Worm (Caenorhabditis elegans) whole organism, young adult: ENCODE data around the gene ugt-5.
A peak's percentile ranks its signal among the peaks of the same experiment; 100 is the strongest.

Experiments
- B0035.1 ChIP-seq: sonication (generic microtip); optimal IDR thresholded peaks from 2 replicates; lab custom pipeline; 2016; ENCODE audit warnings: missing genetic modification characterization, mild to moderate bottlenecking, missing compliant biosample characterization, missing genotype, missing genetic modification reagents
- B0336.3 ChIP-seq: fragments of 200-800 bp; sonication (Bioruptor generic); IDR thresholded peaks from 2 replicates; pipeline ENCODE4 v1.3.6; 2022; ENCODE audit warnings: missing genetic modification characterization, missing compliant biosample characterization
- F49E8.2 ChIP-seq: sonication (generic microtip); optimal IDR thresholded peaks from 3 replicates; lab custom pipeline; 2017; ENCODE audit warnings: missing genetic modification characterization, mild to moderate bottlenecking, missing compliant biosample characterization, antibody characterized with exemption, moderate library complexity; ENCODE audit not compliant: insufficient read depth
- F52B5.7 ChIP-seq: sonication (generic microtip); optimal IDR thresholded peaks from 2 replicates; lab custom pipeline; 2016; ENCODE audit warnings: mild to moderate bottlenecking, missing genetic modification characterization, missing compliant biosample characterization
- F57C9.4 ChIP-seq: sonication (generic microtip); optimal IDR thresholded peaks from 2 replicates; lab custom pipeline; 2017; ENCODE audit warnings: mild to moderate bottlenecking, missing genetic modification characterization, missing compliant biosample characterization
- K11D2.4 ChIP-seq: fragments of 200-800 bp; sonication (Bioruptor generic); IDR thresholded peaks from 2 replicates; pipeline ENCODE4 v1.3.6; 2022; ENCODE audit warnings: missing genetic modification reagents, missing genetic modification characterization, missing compliant biosample characterization
- K12H6.12 ChIP-seq: fragments of 200-800 bp; sonication (Bioruptor generic); optimal IDR thresholded peaks from 2 replicates; lab custom pipeline; 2018; ENCODE audit warnings: mild to moderate bottlenecking, missing genetic modification characterization, missing compliant biosample characterization
- Y79H2A.3 ChIP-seq: fragments of 200-800 bp; sonication (Bioruptor generic); conservative IDR thresholded peaks from 2 replicates; pipeline ENCODE4 v1.3.6; 2022; ENCODE audit warnings: missing genetic modification reagents, missing genetic modification characterization, missing compliant biosample characterization
- Y95B8A.8 ChIP-seq: fragments of 200-800 bp; sonication (Bioruptor generic); IDR thresholded peaks from 2 replicates; pipeline ENCODE4 v1.3.6; 2022; ENCODE audit warnings: missing genetic modification reagents, missing genetic modification characterization, missing compliant biosample characterization
- ZK185.1 ChIP-seq: sonication (generic microtip); optimal IDR thresholded peaks from 2 replicates; lab custom pipeline; 2016; ENCODE audit warnings: mild to moderate bottlenecking, missing genetic modification characterization, missing compliant biosample characterization; ENCODE audit not compliant: poor library complexity, severe bottlenecking
- ama-1 ChIP-seq, 3 experiments: fragments of 150-350 bp in 1 of 3; sonication (generic microtip) in 2 of 3; optimal IDR thresholded peaks; 2 replicates each; lab custom pipeline; 2014 to 2018; ENCODE audit warnings: missing biosample characterization in 2 of 3, missing genetic modification characterization in 2 of 3, missing genetic modification reagents in 2 of 3
- atf-7 ChIP-seq: sonication (generic microtip); optimal IDR thresholded peaks from 2 replicates; lab custom pipeline; 2017; ENCODE audit warnings: mild to moderate bottlenecking, missing genetic modification characterization, missing compliant biosample characterization
- attf-5 ChIP-seq: fragments of 200-800 bp; sonication (Bioruptor generic); optimal IDR thresholded peaks from 2 replicates; lab custom pipeline; 2018; ENCODE audit warnings: mild to moderate bottlenecking, missing genetic modification characterization, missing compliant biosample characterization
- cebp-1 ChIP-seq, 2 experiments: fragments of 200-800 bp in 1 of 2; sonication (Bioruptor generic) in 1 of 2; sonication (generic microtip) in 1 of 2; IDR thresholded peaks in 1 of 2; optimal IDR thresholded peaks in 1 of 2; 2 replicates each; pipeline versions ENCODE4 v1.3.6 to Lab custom; 2017 to 2022; ENCODE audit warnings: missing compliant biosample characterization in 2 of 2, missing genetic modification characterization in 2 of 2, mild to moderate bottlenecking in 1 of 2, missing genetic modification reagents in 1 of 2, moderate library complexity in 1 of 2
- cebp-2 ChIP-seq: fragments of 200-800 bp; sonication (Bioruptor generic); IDR thresholded peaks from 2 replicates; pipeline ENCODE4 v1.3.6; 2022; ENCODE audit warnings: missing genetic modification characterization, missing compliant biosample characterization
- ceh-27 ChIP-seq: fragments of 200-800 bp; sonication (Bioruptor generic); optimal IDR thresholded peaks from 2 replicates; lab custom pipeline; 2018; ENCODE audit warnings: mild to moderate bottlenecking, missing genetic modification characterization, moderate library complexity, missing compliant biosample characterization
- chd-7 ChIP-seq: sonication (generic microtip); optimal IDR thresholded peaks from 2 replicates; lab custom pipeline; 2016; ENCODE audit warnings: mild to moderate bottlenecking, missing genetic modification characterization, moderate library complexity, missing compliant biosample characterization
- dox-1 ChIP-seq: fragments of 200-800 bp; sonication (Bioruptor generic); IDR thresholded peaks from 2 replicates; pipeline ENCODE4 v1.3.6; 2022; ENCODE audit warnings: missing genetic modification reagents, missing genetic modification characterization, missing compliant biosample characterization
- egl-44 ChIP-seq: fragments of 200-800 bp; sonication (Bioruptor generic); IDR thresholded peaks from 2 replicates; pipeline ENCODE4 v1.3.6; 2022; ENCODE audit warnings: missing genetic modification reagents, missing genetic modification characterization, missing compliant biosample characterization
- egrh-3 ChIP-seq: fragments of 200-800 bp; sonication (Bioruptor generic); IDR thresholded peaks from 2 replicates; pipeline ENCODE4 v1.3.6; 2022; ENCODE audit warnings: missing genetic modification reagents, missing genetic modification characterization, missing compliant biosample characterization
- hmg-1.2 ChIP-seq: fragments of 200-800 bp; sonication (Bioruptor generic); IDR thresholded peaks from 2 replicates; pipeline ENCODE4 v1.3.6; 2022; ENCODE audit warnings: missing genetic modification reagents, missing genetic modification characterization, missing compliant biosample characterization
- let-526 ChIP-seq: fragments of 200-800 bp; sonication (Bioruptor generic); IDR thresholded peaks from 2 replicates; pipeline ENCODE4 v1.3.6; 2022; ENCODE audit warnings: missing genetic modification reagents, missing genetic modification characterization, missing compliant biosample characterization
- lin-35 ChIP-seq, 3 experiments: fragments of 150-350 bp in 2 of 3; sonication (generic microtip) in 1 of 3; optimal IDR thresholded peaks; 2 replicates each; lab custom pipeline; 2014 to 2018; ENCODE audit warnings: missing biosample characterization in 3 of 3, missing genetic modification characterization in 3 of 3, missing genetic modification reagents in 3 of 3
- lin-40 ChIP-seq: sonication (generic microtip); optimal IDR thresholded peaks from 2 replicates; lab custom pipeline; 2016; ENCODE audit warnings: missing genetic modification characterization, mild to moderate bottlenecking, missing compliant biosample characterization, missing genotype, missing genetic modification reagents
- lin-54 ChIP-seq: fragments of 200-800 bp; sonication (Bioruptor generic); optimal IDR thresholded peaks from 2 replicates; lab custom pipeline; 2018; ENCODE audit warnings: mild to moderate bottlenecking, missing genetic modification characterization, missing compliant biosample characterization
- lsl-1 ChIP-seq: fragments of 200-800 bp; sonication (Bioruptor generic); optimal IDR thresholded peaks from 2 replicates; lab custom pipeline; 2018; ENCODE audit warnings: mild to moderate bottlenecking, missing genetic modification characterization, moderate library complexity, missing compliant biosample characterization
- madf-10 ChIP-seq: sonication (generic microtip); optimal IDR thresholded peaks from 2 replicates; lab custom pipeline; 2016; ENCODE audit warnings: mild to moderate bottlenecking, missing genetic modification characterization, missing compliant biosample characterization
- mcd-1 ChIP-seq: fragments of 200-800 bp; sonication (Bioruptor generic); IDR thresholded peaks from 2 replicates; pipeline ENCODE4 v1.3.6; 2022; ENCODE audit warnings: missing genetic modification reagents, missing genetic modification characterization, missing compliant biosample characterization
- nhr-120 ChIP-seq: fragments of 200-800 bp; sonication (Bioruptor generic); IDR thresholded peaks from 2 replicates; pipeline ENCODE4 v1.3.6; 2022; ENCODE audit warnings: missing genetic modification characterization, missing compliant biosample characterization
- pbrm-1 ChIP-seq: fragments of 200-800 bp; sonication (Bioruptor generic); IDR thresholded peaks from 2 replicates; pipeline ENCODE4 v1.3.6; 2022; ENCODE audit warnings: missing genetic modification reagents, missing genetic modification characterization, missing compliant biosample characterization
- pha-4 ChIP-seq: fragments of 150-350 bp; sonication (generic microtip); optimal IDR thresholded peaks from 2 replicates; lab custom pipeline; 2014; ENCODE audit warnings: missing biosample characterization, missing genetic modification reagents, missing genetic modification characterization
- rcor-1 ChIP-seq: fragments of 200-800 bp; sonication (Bioruptor generic); IDR thresholded peaks from 2 replicates; pipeline ENCODE4 v1.3.6; 2022; ENCODE audit warnings: missing genetic modification reagents, missing genetic modification characterization, missing compliant biosample characterization
- rpc-1 ChIP-seq, 2 experiments: fragments of 150-350 bp in 1 of 2; sonication (generic microtip) in 1 of 2; optimal IDR thresholded peaks; 2 replicates each; lab custom pipeline; 2014 to 2018; ENCODE audit warnings: missing biosample characterization in 1 of 2, missing genetic modification characterization in 1 of 2, missing genetic modification reagents in 1 of 2, missing genotype in 1 of 2
- snpc-4 ChIP-seq, 5 experiments: fragments of 150-350 bp in 1 of 5; sonication (generic microtip) in 4 of 5; optimal IDR thresholded peaks; 2 replicates each; lab custom pipeline; 2014 to 2018; ENCODE audit warnings: missing genetic modification characterization in 5 of 5, missing biosample characterization in 3 of 5, antibody characterized with exemption in 2 of 5, mild to moderate bottlenecking in 2 of 5, missing compliant biosample characterization in 2 of 5, missing genotype in 2 of 5, moderate library complexity in 2 of 5, missing genetic modification reagents in 1 of 5
- somi-1 ChIP-seq: fragments of 200-800 bp; sonication (Bioruptor generic); optimal IDR thresholded peaks from 2 replicates; lab custom pipeline; 2018; ENCODE audit warnings: mild to moderate bottlenecking, missing genetic modification characterization, missing compliant biosample characterization
- ztf-18 ChIP-seq: sonication (generic microtip); optimal IDR thresholded peaks from 2 replicates; lab custom pipeline; 2016; ENCODE audit warnings: missing genotype, mild to moderate bottlenecking, missing genetic modification characterization, missing compliant biosample characterization

Gene ugt-5

ce11 chrV:12816672-12817071 is 23.9 kb upstream of the ugt-5 start:
- TF ChIP-seq F57C9.4 (tag; lab: Kevin White, UChicago) (no peak), ama-1 (optimal IDR thresholded peaks at IDR 0.05; lab: Kevin White, UChicago) (no peak), ama-1 (GFP tag; optimal IDR thresholded peaks at IDR 0.05; lab: Kevin White, UChicago) (peak in 1 of 2 experiments; percentile 66), Y79H2A.3 (GFP tag; lab: Robert Waterston, UW) (no peak)
- TF ChIP-seq, all 124 proteins: peak for 1

ce11 chrV:12815386-12815785 is 22.6 kb upstream of the ugt-5 start:
- TF ChIP-seq cebp-2 (GFP tag; lab: Robert Waterston, UW) (no peak), pha-4 (peak; percentile 9), cebp-1 (GFP tag; IDR thresholded peaks at IDR 0.05; lab: Robert Waterston, UW) (no peak), cebp-1 (tag; optimal IDR thresholded peaks at IDR 0.05; lab: Kevin White, UChicago) (no peak)

ce11 chrV:12814481-12814882 is 21.7 kb upstream of the ugt-5 start:
- TF ChIP-seq snpc-4 (GFP tag; optimal IDR thresholded peaks at IDR 0.05; lab: Kevin White, UChicago) = no peak
- TF ChIP-seq snpc-4 (tag; optimal IDR thresholded peaks at IDR 0.05; lab: Kevin White, UChicago) = peak in 3 of 4 experiments; percentile 10 to 35 (median 16)
- no peak for TF ChIP-seq rpc-1 (optimal IDR thresholded peaks at IDR 0.05; lab: Kevin White, UChicago)
- TF ChIP-seq rpc-1 (tag; optimal IDR thresholded peaks at IDR 0.05; lab: Kevin White, UChicago) = no peak
- TF ChIP-seq lsl-1 (GFP tag; lab: Kevin White, UChicago) = no peak
- peak; percentile 73; the same call in 1 of the 2 replicates for TF ChIP-seq hmg-1.2
- no peak for TF ChIP-seq pbrm-1 (GFP tag; lab: Robert Waterston, UW)
- TF ChIP-seq K12H6.12 (tag; lab: Kevin White, UChicago) = peak; percentile 93
- peak; percentile 33; the same call in 1 of the 2 replicates for TF ChIP-seq B0336.3 (GFP tag; lab: Robert Waterston, UW)
- peak; percentile 10 for TF ChIP-seq ztf-18
- TF ChIP-seq atf-7 (tag; lab: Kevin White, UChicago) = peak; percentile 41
- no peak for TF ChIP-seq F49E8.2 (tag; lab: Kevin White, UChicago)
- TF ChIP-seq cebp-1 (GFP tag; IDR thresholded peaks at IDR 0.05; lab: Robert Waterston, UW) = peak; percentile 49; the same call in 1 of the 2 replicates
- peak; percentile 78 for TF ChIP-seq cebp-1 (tag; optimal IDR thresholded peaks at IDR 0.05; lab: Kevin White, UChicago)
- TF ChIP-seq K11D2.4 = peak; percentile 58
- TF ChIP-seq rcor-1 = peak; percentile 53; the same call in 1 of the 2 replicates
- TF ChIP-seq madf-10 (tag; lab: Kevin White, UChicago) = peak; percentile 81
- TF ChIP-seq lin-54 (GFP tag; lab: Kevin White, UChicago) = peak; percentile 4
- TF ChIP-seq ZK185.1 (tag; lab: Kevin White, UChicago) = peak; percentile 36
- TF ChIP-seq B0035.1 (tag; lab: Kevin White, UChicago) = no peak
- TF ChIP-seq Y95B8A.8 (GFP tag; lab: Robert Waterston, UW) = 0 out of 2 replicates have a peak, but pooled peaks have one; percentile 37
- peak; percentile 31 for TF ChIP-seq F52B5.7 (tag; lab: Kevin White, UChicago)
- TF ChIP-seq ceh-27 = peak; percentile 59
- TF ChIP-seq chd-7 = peak; percentile 52
- no peak for TF ChIP-seq nhr-120 (GFP tag; lab: Robert Waterston, UW)
- TF ChIP-seq lin-40 = peak; percentile 19
- no peak for TF ChIP-seq dox-1
- TF ChIP-seq mcd-1 (GFP tag; lab: Robert Waterston, UW) = peak; percentile 64; the same call in 1 of the 2 replicates
- TF ChIP-seq let-526 (GFP tag; lab: Robert Waterston, UW) = 0 out of 2 replicates have a peak, but pooled peaks have one; percentile 6
- peak in 1 of 3 experiments; percentile 47 for TF ChIP-seq lin-35 (GFP tag; optimal IDR thresholded peaks at IDR 0.05; lab: Kevin White, UChicago)
- TF ChIP-seq egrh-3 (GFP tag; lab: Robert Waterston, UW) = peak; percentile 59; the same call in 1 of the 2 replicates
- peak; percentile 65 for TF ChIP-seq attf-5
- 0 out of 2 replicates have a peak, but pooled peaks have one; percentile 58 for TF ChIP-seq egl-44 (GFP tag; lab: Robert Waterston, UW)
- TF ChIP-seq somi-1 (GFP tag; lab: Kevin White, UChicago) = peak; percentile 60
